Worm (Caenorhabditis elegans) whole organism, young adult: ENCODE data around the gene T24F1.7.

Experiments used
- B0261.1 ChIP-seq: sonication (generic microtip); optimal IDR thresholded peaks from 2 replicates; lab custom pipeline; 2016; ENCODE audit warnings: mild to moderate bottlenecking, missing genetic modification characterization, moderate library complexity, missing compliant biosample characterization
- F57A8.1 ChIP-seq: fragments of 200-800 bp; sonication (Bioruptor generic); optimal IDR thresholded peaks from 2 replicates; lab custom pipeline; 2018; ENCODE audit warnings: mild to moderate bottlenecking, missing genetic modification characterization, moderate library complexity, missing compliant biosample characterization
- K11D2.4 ChIP-seq: fragments of 200-800 bp; sonication (Bioruptor generic); IDR thresholded peaks from 2 replicates; pipeline ENCODE4 v1.3.6; 2022; ENCODE audit warnings: missing genetic modification reagents, missing genetic modification characterization, missing compliant biosample characterization
- K12H6.12 ChIP-seq: fragments of 200-800 bp; sonication (Bioruptor generic); optimal IDR thresholded peaks from 2 replicates; lab custom pipeline; 2018; ENCODE audit warnings: mild to moderate bottlenecking, missing genetic modification characterization, missing compliant biosample characterization
- Y56A3A.18 ChIP-seq: fragments of 200-800 bp; sonication (Bioruptor generic); IDR thresholded peaks from 2 replicates; pipeline ENCODE4 v1.3.6; 2022; ENCODE audit warnings: missing genetic modification reagents, missing genetic modification characterization, missing compliant biosample characterization
- Y79H2A.3 ChIP-seq: fragments of 200-800 bp; sonication (Bioruptor generic); conservative IDR thresholded peaks from 2 replicates; pipeline ENCODE4 v1.3.6; 2022; ENCODE audit warnings: missing genetic modification reagents, missing genetic modification characterization, missing compliant biosample characterization
- akir-1 ChIP-seq: fragments of 200-800 bp; sonication (Bioruptor generic); optimal IDR thresholded peaks from 2 replicates; lab custom pipeline; 2018; ENCODE audit warnings: mild to moderate bottlenecking, missing genetic modification characterization, moderate library complexity, missing compliant biosample characterization
- atf-7 ChIP-seq: sonication (generic microtip); optimal IDR thresholded peaks from 2 replicates; lab custom pipeline; 2017; ENCODE audit warnings: mild to moderate bottlenecking, missing genetic modification characterization, missing compliant biosample characterization
- attf-5 ChIP-seq: fragments of 200-800 bp; sonication (Bioruptor generic); optimal IDR thresholded peaks from 2 replicates; lab custom pipeline; 2018; ENCODE audit warnings: mild to moderate bottlenecking, missing genetic modification characterization, missing compliant biosample characterization
- bed-1 ChIP-seq: fragments of 200-800 bp; sonication (Bioruptor generic); IDR thresholded peaks from 2 replicates; pipeline ENCODE4 v1.3.6; 2022; ENCODE audit warnings: missing genetic modification reagents, missing genetic modification characterization, missing compliant biosample characterization
- cebp-1 ChIP-seq, 2 experiments: fragments of 200-800 bp in 1 of 2; sonication (Bioruptor generic) in 1 of 2; sonication (generic microtip) in 1 of 2; IDR thresholded peaks in 1 of 2; optimal IDR thresholded peaks in 1 of 2; 2 replicates each; pipeline versions ENCODE4 v1.3.6 to Lab custom; 2017 to 2022; ENCODE audit warnings: missing compliant biosample characterization in 2 of 2, missing genetic modification characterization in 2 of 2, mild to moderate bottlenecking in 1 of 2, missing genetic modification reagents in 1 of 2, moderate library complexity in 1 of 2
- ceh-100 ChIP-seq: fragments of 200-800 bp; sonication (Bioruptor generic); IDR thresholded peaks from 2 replicates; pipeline ENCODE4 v1.3.6; 2022; ENCODE audit warnings: missing genetic modification reagents, missing genetic modification characterization, missing compliant biosample characterization
- ceh-91 ChIP-seq: fragments of 200-800 bp; sonication (Bioruptor generic); IDR thresholded peaks from 2 replicates; pipeline ENCODE4 v1.3.6; 2022; ENCODE audit warnings: missing genetic modification reagents, missing genetic modification characterization, missing compliant biosample characterization
- dox-1 ChIP-seq: fragments of 200-800 bp; sonication (Bioruptor generic); IDR thresholded peaks from 2 replicates; pipeline ENCODE4 v1.3.6; 2022; ENCODE audit warnings: missing genetic modification reagents, missing genetic modification characterization, missing compliant biosample characterization
- dpl-1 ChIP-seq: fragments of 150-350 bp; optimal IDR thresholded peaks from 2 replicates; lab custom pipeline; 2014; ENCODE audit warnings: missing biosample characterization, missing genetic modification reagents, missing genetic modification characterization
- egrh-3 ChIP-seq: fragments of 200-800 bp; sonication (Bioruptor generic); IDR thresholded peaks from 2 replicates; pipeline ENCODE4 v1.3.6; 2022; ENCODE audit warnings: missing genetic modification reagents, missing genetic modification characterization, missing compliant biosample characterization
- gei-17 ChIP-seq: fragments of 200-800 bp; sonication (Bioruptor generic); optimal IDR thresholded peaks from 2 replicates; lab custom pipeline; 2018; ENCODE audit warnings: mild to moderate bottlenecking, missing genetic modification characterization, missing compliant biosample characterization
- him-1 ChIP-seq: sonication (generic microtip); optimal IDR thresholded peaks from 2 replicates; lab custom pipeline; 2016; ENCODE audit warnings: missing genotype, missing genetic modification reagents, missing genetic modification characterization, missing compliant biosample characterization
- hmg-1.2 ChIP-seq: fragments of 200-800 bp; sonication (Bioruptor generic); IDR thresholded peaks from 2 replicates; pipeline ENCODE4 v1.3.6; 2022; ENCODE audit warnings: missing genetic modification reagents, missing genetic modification characterization, missing compliant biosample characterization
- lin-54 ChIP-seq: fragments of 200-800 bp; sonication (Bioruptor generic); optimal IDR thresholded peaks from 2 replicates; lab custom pipeline; 2018; ENCODE audit warnings: mild to moderate bottlenecking, missing genetic modification characterization, missing compliant biosample characterization
- madf-3 ChIP-seq: fragments of 200-800 bp; sonication (Bioruptor generic); IDR thresholded peaks from 2 replicates; pipeline ENCODE4 v1.3.6; 2022; ENCODE audit warnings: missing genetic modification reagents, missing genetic modification characterization, missing compliant biosample characterization
- madf-6 ChIP-seq: fragments of 200-800 bp; sonication (Bioruptor generic); IDR thresholded peaks from 2 replicates; pipeline ENCODE4 v1.3.6; 2022; ENCODE audit warnings: missing genetic modification reagents, missing genetic modification characterization, missing compliant biosample characterization
- mxl-1 ChIP-seq: sonication (generic microtip); optimal IDR thresholded peaks from 2 replicates; lab custom pipeline; 2016; ENCODE audit warnings: missing genetic modification characterization, missing compliant biosample characterization
- nfyb-1 ChIP-seq: fragments of 200-800 bp; sonication (Bioruptor generic); IDR thresholded peaks from 2 replicates; pipeline ENCODE4 v1.3.6; 2022; ENCODE audit warnings: missing genetic modification reagents, missing genetic modification characterization, missing compliant biosample characterization
- nhr-80 ChIP-seq: sonication (generic microtip); optimal IDR thresholded peaks from 2 replicates; lab custom pipeline; 2016; ENCODE audit warnings: missing genetic modification characterization, missing compliant biosample characterization
- nhr-90 ChIP-seq: sonication (generic microtip); optimal IDR thresholded peaks from 2 replicates; lab custom pipeline; 2016; ENCODE audit warnings: missing genotype, mild to moderate bottlenecking, missing genetic modification characterization, missing compliant biosample characterization
- pbrm-1 ChIP-seq: fragments of 200-800 bp; sonication (Bioruptor generic); IDR thresholded peaks from 2 replicates; pipeline ENCODE4 v1.3.6; 2022; ENCODE audit warnings: missing genetic modification reagents, missing genetic modification characterization, missing compliant biosample characterization
- rcor-1 ChIP-seq: fragments of 200-800 bp; sonication (Bioruptor generic); IDR thresholded peaks from 2 replicates; pipeline ENCODE4 v1.3.6; 2022; ENCODE audit warnings: missing genetic modification reagents, missing genetic modification characterization, missing compliant biosample characterization
- repo-1 ChIP-seq: sonication (generic microtip); optimal IDR thresholded peaks from 2 replicates; lab custom pipeline; 2017; ENCODE audit warnings: mild to moderate bottlenecking, missing genetic modification characterization, missing compliant biosample characterization
- rpc-1 ChIP-seq, 2 experiments: fragments of 150-350 bp in 1 of 2; sonication (generic microtip) in 1 of 2; optimal IDR thresholded peaks; 2 replicates each; lab custom pipeline; 2014 to 2018; ENCODE audit warnings: missing biosample characterization in 1 of 2, missing genetic modification characterization in 1 of 2, missing genetic modification reagents in 1 of 2, missing genotype in 1 of 2
- snpc-1.3 ChIP-seq: sonication (generic microtip); optimal IDR thresholded peaks from 2 replicates; lab custom pipeline; 2017; ENCODE audit warnings: missing genetic modification characterization, mild to moderate bottlenecking, missing compliant biosample characterization, antibody characterized with exemption, moderate library complexity, missing genotype, missing genetic modification reagents; ENCODE audit not compliant: insufficient read depth
- snpc-3.4 ChIP-seq: sonication (generic microtip); optimal IDR thresholded peaks from 2 replicates; lab custom pipeline; 2017; ENCODE audit warnings: missing genetic modification characterization, mild to moderate bottlenecking, missing compliant biosample characterization, antibody characterized with exemption, moderate library complexity, missing genotype, missing genetic modification reagents
- snpc-4 ChIP-seq, 5 experiments: fragments of 150-350 bp in 1 of 5; sonication (generic microtip) in 4 of 5; optimal IDR thresholded peaks; 2 replicates each; lab custom pipeline; 2014 to 2018; ENCODE audit warnings: missing genetic modification characterization in 5 of 5, missing biosample characterization in 3 of 5, antibody characterized with exemption in 2 of 5, mild to moderate bottlenecking in 2 of 5, missing compliant biosample characterization in 2 of 5, missing genotype in 2 of 5, moderate library complexity in 2 of 5, missing genetic modification reagents in 1 of 5
- somi-1 ChIP-seq: fragments of 200-800 bp; sonication (Bioruptor generic); optimal IDR thresholded peaks from 2 replicates; lab custom pipeline; 2018; ENCODE audit warnings: mild to moderate bottlenecking, missing genetic modification characterization, missing compliant biosample characterization
- tbp1 ChIP-seq: fragments of 200-800 bp; sonication (Bioruptor generic); optimal IDR thresholded peaks from 2 replicates; lab custom pipeline; 2018; ENCODE audit warnings: mild to moderate bottlenecking, missing genetic modification characterization, missing compliant biosample characterization
- zfh-2 ChIP-seq: fragments of 200-800 bp; sonication (Bioruptor generic); conservative IDR thresholded peaks from 2 replicates; pipeline ENCODE4 v1.3.6; 2022; ENCODE audit warnings: missing genetic modification reagents, missing genetic modification characterization, missing compliant biosample characterization
- zim-3 ChIP-seq: sonication (generic microtip); optimal IDR thresholded peaks from 2 replicates; lab custom pipeline; 2017; ENCODE audit warnings: mild to moderate bottlenecking, missing genetic modification characterization, moderate library complexity, missing compliant biosample characterization
- ztf-3 ChIP-seq: fragments of 200-800 bp; sonication (Bioruptor generic); optimal IDR thresholded peaks from 2 replicates; lab custom pipeline; 2018; ENCODE audit warnings: mild to moderate bottlenecking, missing genetic modification characterization, missing compliant biosample characterization

T24F1.7 gene

DNA sequence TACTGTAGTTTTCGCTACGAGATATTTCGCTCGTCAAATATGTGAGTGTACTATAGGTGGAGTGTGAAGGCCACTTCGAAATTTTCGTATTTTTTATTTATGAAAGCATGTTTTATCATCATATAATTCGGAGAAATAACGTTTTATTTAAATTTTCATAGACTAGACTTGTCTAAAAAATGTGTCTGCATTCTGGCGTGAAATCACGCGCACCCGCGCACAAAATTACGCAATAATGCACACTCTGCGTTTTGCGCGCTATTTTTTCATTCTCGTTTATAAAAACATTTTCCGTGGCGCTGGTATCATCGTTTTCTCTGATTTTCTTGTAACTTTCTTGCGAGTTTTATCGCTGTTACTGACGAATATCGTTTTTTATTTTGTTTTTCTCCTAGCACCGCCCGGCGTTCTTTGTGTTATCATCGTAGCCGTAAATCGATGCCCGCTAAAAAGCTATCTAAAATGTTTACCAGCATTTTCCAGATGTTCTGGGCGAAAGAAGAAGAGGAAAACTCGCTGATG, 15.0 kb upstream of the T24F1.7 start, which contains the start of gene saps-1 (continued):
- TF ChIP-seq attf-5 (GFP tag; lab: Kevin White, UChicago) (peak; percentile 60), ceh-91 (GFP tag; lab: Robert Waterston, UW) (peak; percentile 84), him-1 (tag; lab: Kevin White, UChicago) (no peak), rcor-1 (peak; percentile 53; the same call in 1 of the 2 replicates), Y56A3A.18 (GFP tag; lab: Robert Waterston, UW) (no peak), akir-1 (GFP tag; lab: Kevin White, UChicago) (no peak), ztf-3 (GFP tag; lab: Kevin White, UChicago) (no peak), K11D2.4 (GFP tag; lab: Robert Waterston, UW) (0 out of 2 replicates have a peak, but pooled peaks have one; percentile 28), dpl-1 (GFP tag; lab: Kevin White, UChicago) (peak; percentile 77), snpc-3.4 (peak; percentile 54), zim-3 (tag; lab: Kevin White, UChicago) (no peak), gei-17 (no peak), snpc-1.3 (tag; lab: Kevin White, UChicago) (peak; percentile 45), pbrm-1 (GFP tag; lab: Robert Waterston, UW) (peak; percentile 58; the same call in 1 of the 2 replicates), lin-54 (GFP tag; lab: Kevin White, UChicago) (peak; percentile 68), dox-1 (GFP tag; lab: Robert Waterston, UW) (peak; percentile 77), nfyb-1 (0 out of 2 replicates have a peak, but pooled peaks have one; percentile 44)

ce11 chrII:11301059-11301458, 11.3 kb upstream of the T24F1.7 start, which contains the start of gene raga-1:
TSS of gene raga-1 (plus strand) at chrII:11301359.
- TF ChIP-seq somi-1 (GFP tag; lab: Kevin White, UChicago): no peak
- TF ChIP-seq mxl-1 (tag; lab: Kevin White, UChicago): no peak
- TF ChIP-seq atf-7 (tag; lab: Kevin White, UChicago): no peak
- no peak for TF ChIP-seq cebp-1 (GFP tag; IDR thresholded peaks at IDR 0.05; lab: Robert Waterston, UW)
- TF ChIP-seq cebp-1 (tag; optimal IDR thresholded peaks at IDR 0.05; lab: Kevin White, UChicago): peak; percentile 15
- no peak for TF ChIP-seq nfyb-1
- TF ChIP-seq pbrm-1 (GFP tag; lab: Robert Waterston, UW): 0 out of 2 replicates have a peak, but pooled peaks have one; percentile 37
- TF ChIP-seq egrh-3: no peak
- peak; percentile 0 for TF ChIP-seq snpc-3.4

DNA sequence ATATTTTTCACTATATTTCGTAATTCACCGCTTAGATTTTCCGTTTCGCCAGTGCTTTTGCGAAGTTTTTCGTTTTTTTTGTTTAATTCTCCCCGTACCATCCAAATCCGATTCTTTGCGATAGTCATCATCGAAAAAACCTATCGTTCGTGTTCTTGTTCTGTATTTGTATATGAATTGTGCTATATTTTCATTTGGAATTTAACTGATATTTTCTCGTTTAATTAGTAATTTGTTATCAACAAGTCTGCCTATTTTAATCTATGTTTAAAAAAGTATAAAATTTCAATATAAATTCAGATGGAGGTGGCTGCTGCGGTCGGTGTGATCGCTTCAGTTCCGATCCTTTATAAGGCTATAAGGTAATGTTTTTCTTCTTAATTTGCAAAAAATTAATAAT, 9.7 kb upstream of the T24F1.7 start, which contains the start of gene samp-1:
TSS of gene samp-1 (plus strand) at position 301 of the 400 bp plus-strand sequence.
- TF ChIP-seq ceh-100 (GFP tag; lab: Robert Waterston, UW) (no peak), repo-1 (tag; lab: Kevin White, UChicago) (no peak), madf-6 (peak; percentile 42; the same call in 1 of the 2 replicates), bed-1 (no peak), madf-3 (GFP tag; lab: Robert Waterston, UW) (no peak), nhr-80 (tag; lab: Kevin White, UChicago) (no peak), snpc-1.3 (tag; lab: Kevin White, UChicago) (peak; percentile 9)

ce11 chrII:11305627-11306449, 6.5 kb upstream of the T24F1.7 start, which contains the start of gene rsf-1:
TSS of gene rsf-1 (plus strand) at chrII:11306399.
- TF ChIP-seq him-1 (tag; lab: Kevin White, UChicago): peak; percentile 69
- peak; percentile 15 for TF ChIP-seq nhr-90 (tag; lab: Kevin White, UChicago)
- peak; percentile 81 for TF ChIP-seq tbp1 (GFP tag; lab: Kevin White, UChicago)
- TF ChIP-seq dox-1 (GFP tag; lab: Robert Waterston, UW): peak; percentile 37; the same call in 1 of the 2 replicates
- no peak for TF ChIP-seq cebp-1 (GFP tag; IDR thresholded peaks at IDR 0.05; lab: Robert Waterston, UW)
- peak; percentile 25 for TF ChIP-seq cebp-1 (tag; optimal IDR thresholded peaks at IDR 0.05; lab: Kevin White, UChicago)
- TF ChIP-seq zfh-2: peak; percentile 64
- peak; percentile 51 for TF ChIP-seq B0261.1 (tag; lab: Kevin White, UChicago)
- peak; percentile 79 for TF ChIP-seq hmg-1.2 (GFP tag; lab: Robert Waterston, UW)
- no peak for TF ChIP-seq F57A8.1 (GFP tag; lab: Kevin White, UChicago)
- no peak for TF ChIP-seq snpc-4 (GFP tag; optimal IDR thresholded peaks at IDR 0.05; lab: Kevin White, UChicago)
- TF ChIP-seq snpc-4 (tag; optimal IDR thresholded peaks at IDR 0.05; lab: Kevin White, UChicago): peak in 2 of 4 experiments; percentile 16 to 21
- peak; percentile 40 for TF ChIP-seq K12H6.12
- TF ChIP-seq rpc-1 (optimal IDR thresholded peaks at IDR 0.05; lab: Kevin White, UChicago): peak; percentile 49
- peak; percentile 70 for TF ChIP-seq rpc-1 (tag; optimal IDR thresholded peaks at IDR 0.05; lab: Kevin White, UChicago)
- peak; percentile 51 for TF ChIP-seq madf-6
- no peak for TF ChIP-seq Y79H2A.3 (GFP tag; lab: Robert Waterston, UW)
